Fruit fly (Drosophila melanogaster): Measurements from ENCODE around the gene CG7523.
A peak's percentile ranks its signal among the peaks of the same experiment; 100 is the strongest.

CG7523 gene

DNA sequence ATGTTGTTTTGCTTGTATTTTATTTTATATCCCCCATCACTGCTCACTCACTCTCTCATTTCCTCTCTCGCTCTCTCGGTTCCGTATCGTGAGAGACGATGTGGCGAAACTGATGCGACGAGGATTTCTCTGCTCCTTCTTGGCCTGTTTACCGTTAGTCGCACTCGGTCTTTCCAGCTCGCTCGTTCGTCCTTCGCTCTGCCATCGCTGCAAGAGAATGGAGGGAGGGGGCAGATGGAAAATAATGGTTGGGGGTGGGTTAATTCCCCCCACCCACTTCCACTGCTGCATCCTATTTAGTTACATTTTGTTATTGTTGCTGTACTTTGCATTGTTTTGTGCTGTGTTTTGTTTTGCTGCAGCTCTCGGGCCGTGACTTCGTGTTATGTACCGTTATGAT is 16.8 kb downstream of the CG7523 start:
- TF ChIP-seq Mnt (GFP tag; optimal IDR thresholded peaks at IDR 0.05) (no peak), CG5204 (GFP tag; optimal IDR thresholded peaks at IDR 0.05) (no peak), bab1 (GFP tag; optimal IDR thresholded peaks at IDR 0.05) (no peak), ovo (GFP tag; optimal IDR thresholded peaks at IDR 0.05) (no peak), toe (GFP tag; optimal IDR thresholded peaks at IDR 0.05) (no peak), Crg-1 (GFP tag; optimal IDR thresholded peaks at IDR 0.05) (no peak), CG1620 (GFP tag; optimal IDR thresholded peaks at IDR 0.05) (no peak), CG11617 (GFP tag; optimal IDR thresholded peaks at IDR 0.05) (no peak), CG14711 (tag; optimal IDR thresholded peaks at IDR 0.05) (no peak)

DNA sequence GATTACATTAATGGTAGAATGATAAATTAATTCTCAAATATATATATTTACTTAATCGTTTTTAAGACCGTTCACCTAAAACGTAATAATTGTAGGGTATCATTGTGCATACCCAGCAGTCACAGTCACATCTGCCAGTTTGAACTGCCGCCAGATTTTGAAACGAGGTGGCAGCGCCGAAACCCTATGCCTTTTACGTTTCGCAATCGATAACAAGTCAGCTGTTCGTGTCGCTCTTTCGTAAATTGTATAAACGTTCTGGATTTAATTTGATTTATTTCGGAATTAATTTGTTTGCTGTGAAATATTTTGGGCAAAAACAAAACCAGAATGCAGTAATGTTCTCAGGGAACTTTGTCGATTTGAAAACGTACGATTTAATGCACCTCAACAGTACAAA is 23.3 kb downstream of the CG7523 start, which contains the start of gene CG14322:
TSS of gene CG14322 (plus strand) at position 236 of the 400 bp plus-strand sequence.
- TF ChIP-seq CG5204 (GFP tag; optimal IDR thresholded peaks at IDR 0.05), result no peak
- no peak for TF ChIP-seq Mnt (GFP tag; optimal IDR thresholded peaks at IDR 0.05)
- peak; percentile 10 for TF ChIP-seq CG14711 (tag; optimal IDR thresholded peaks at IDR 0.05)
- no peak for TF ChIP-seq CG33017 (tag; optimal IDR thresholded peaks at IDR 0.05)
- no peak for TF ChIP-seq ovo (GFP tag; optimal IDR thresholded peaks at IDR 0.05)
- TF ChIP-seq cnc (optimal IDR thresholded peaks at IDR 0.05), result no peak
- no peak for TF ChIP-seq CG12768 (GFP tag; optimal IDR thresholded peaks at IDR 0.05)
- TF ChIP-seq Crg-1 (GFP tag; optimal IDR thresholded peaks at IDR 0.05), result no peak
- TF ChIP-seq cic (GFP tag; optimal IDR thresholded peaks at IDR 0.05), result no peak
- peak; percentile 30 for TF ChIP-seq toe (GFP tag; optimal IDR thresholded peaks at IDR 0.05)
- peak; percentile 19 for TF ChIP-seq bab1 (GFP tag; optimal IDR thresholded peaks at IDR 0.05)
- TF ChIP-seq Clk (GFP tag; optimal IDR thresholded peaks at IDR 0.05), result no peak
- no peak for TF ChIP-seq CG11617 (GFP tag; optimal IDR thresholded peaks at IDR 0.05)
- TF ChIP-seq CG7045 (GFP tag; optimal IDR thresholded peaks at IDR 0.05), result no peak
- no peak for TF ChIP-seq Hr96 (GFP tag; optimal IDR thresholded peaks at IDR 0.05)
- no peak for TF ChIP-seq CG1620 (GFP tag; optimal IDR thresholded peaks at IDR 0.05)

DNA sequence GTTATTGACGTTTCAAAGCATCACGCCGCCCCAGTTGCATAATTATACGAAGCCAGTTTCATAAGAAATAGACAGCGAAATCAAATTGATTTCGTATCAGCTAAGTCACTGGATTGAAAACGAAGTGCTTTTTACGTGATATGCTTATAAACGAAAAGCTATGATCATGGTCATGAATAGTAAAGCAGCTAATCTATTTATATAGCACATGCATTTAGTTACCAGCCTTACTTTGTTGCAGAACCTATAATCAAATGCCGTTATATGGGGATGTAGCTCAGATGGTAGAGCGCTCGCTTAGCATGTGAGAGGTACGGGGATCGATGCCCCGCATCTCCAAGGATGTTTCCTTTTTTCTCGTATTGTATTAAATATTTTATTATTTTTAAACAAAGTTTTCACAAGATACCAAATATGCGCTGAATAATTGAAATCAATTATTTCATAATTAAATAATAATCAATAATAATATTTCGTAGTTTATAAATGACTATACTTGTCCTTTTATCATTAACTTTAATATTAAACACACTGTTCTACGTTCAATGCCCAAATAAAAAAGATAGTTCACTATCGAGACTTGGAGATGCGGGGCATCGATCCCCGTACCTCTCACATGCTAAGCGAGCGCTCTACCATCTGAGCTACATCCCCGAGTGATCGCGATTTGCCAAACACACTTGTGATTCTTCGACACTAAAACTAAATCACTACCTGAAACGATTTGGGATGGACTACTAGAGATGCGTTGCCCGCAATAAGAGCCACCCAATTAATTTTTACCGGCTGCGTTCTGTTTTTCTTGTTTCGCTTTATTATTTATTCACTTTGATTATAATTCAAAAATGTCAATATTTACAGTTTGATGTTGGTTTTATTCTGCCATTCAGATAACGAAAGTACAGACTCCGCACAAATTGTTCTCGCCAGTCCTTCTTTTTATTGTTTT is 24.3 kb downstream of the CG7523 start:
- TF ChIP-seq bab1 (GFP tag; optimal IDR thresholded peaks at IDR 0.05), result peak; percentile 22
- TF ChIP-seq CG12768 (GFP tag; optimal IDR thresholded peaks at IDR 0.05), result no peak
- no peak for TF ChIP-seq CG1620 (GFP tag; optimal IDR thresholded peaks at IDR 0.05)
- no peak for TF ChIP-seq Hr96 (GFP tag; optimal IDR thresholded peaks at IDR 0.05)
- no peak for TF ChIP-seq pad (GFP tag; optimal IDR thresholded peaks at IDR 0.05)
- TF ChIP-seq CG7101 (tag; optimal IDR thresholded peaks at IDR 0.05), result no peak
- TF ChIP-seq CG33017 (tag; optimal IDR thresholded peaks at IDR 0.05), result no peak
- no peak for TF ChIP-seq Clk (GFP tag; optimal IDR thresholded peaks at IDR 0.05)

DNA sequence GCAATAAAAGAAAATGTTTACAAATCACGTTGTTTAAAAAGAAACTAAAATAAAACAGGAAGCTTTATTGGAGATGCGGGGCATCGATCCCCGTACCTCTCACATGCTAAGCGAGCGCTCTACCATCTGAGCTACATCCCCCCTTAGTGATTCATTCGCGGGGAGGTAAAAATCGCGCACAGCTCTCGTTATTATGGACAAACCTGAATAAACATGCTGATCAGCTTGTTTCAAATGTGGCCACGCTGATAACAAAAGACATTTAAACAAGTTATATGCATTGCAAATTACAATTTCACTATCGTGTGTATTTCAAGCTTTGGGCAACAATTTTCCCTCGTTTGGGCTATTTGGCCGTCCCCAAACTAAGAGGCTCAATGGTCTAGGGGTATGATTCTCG is 25.5 kb downstream of the CG7523 start:
- peak; percentile 41 for TF ChIP-seq bab1 (GFP tag; optimal IDR thresholded peaks at IDR 0.05)
- no peak for TF ChIP-seq CG7045 (GFP tag; optimal IDR thresholded peaks at IDR 0.05)
- TF ChIP-seq CG14711 (tag; optimal IDR thresholded peaks at IDR 0.05), result no peak
- TF ChIP-seq tj (GFP tag; optimal IDR thresholded peaks at IDR 0.05), result peak; percentile 50
- no peak for TF ChIP-seq cnc (optimal IDR thresholded peaks at IDR 0.05)
- no peak for TF ChIP-seq pad (GFP tag; optimal IDR thresholded peaks at IDR 0.05)
- TF ChIP-seq kay (GFP tag; ENCODE audit: borderline replicate concordance), result peak; percentile 82

DNA sequence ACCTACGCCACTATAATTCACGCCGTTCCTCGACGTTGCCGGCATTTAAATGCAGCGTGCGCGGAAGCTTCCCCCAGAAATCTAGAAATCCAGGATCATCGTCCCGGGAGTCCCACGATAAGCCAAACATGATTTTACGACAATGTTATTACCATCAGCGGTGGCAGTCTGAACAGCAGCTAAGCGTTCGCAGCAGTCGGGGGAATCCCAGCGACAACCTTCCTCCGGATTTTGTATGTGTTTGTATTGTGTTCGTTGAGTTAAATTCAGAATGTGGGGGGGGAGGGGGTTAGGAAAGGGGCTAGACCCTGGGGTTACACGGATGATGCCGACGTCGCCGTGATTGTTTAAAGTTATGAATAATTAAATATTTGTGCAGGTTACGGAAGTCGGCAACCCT is 26.7 kb downstream of the CG7523 start:
- no peak for TF ChIP-seq Mnt (GFP tag; optimal IDR thresholded peaks at IDR 0.05)
- no peak for TF ChIP-seq Hr96 (GFP tag; optimal IDR thresholded peaks at IDR 0.05)
- no peak for TF ChIP-seq pad (GFP tag; optimal IDR thresholded peaks at IDR 0.05)
- no peak for TF ChIP-seq kay (GFP tag; ENCODE audit: borderline replicate concordance)
- TF ChIP-seq CG5204 (GFP tag; optimal IDR thresholded peaks at IDR 0.05), result no peak
- TF ChIP-seq bab1 (GFP tag; optimal IDR thresholded peaks at IDR 0.05), result no peak
- TF ChIP-seq toe (GFP tag; optimal IDR thresholded peaks at IDR 0.05), result no peak
- TF ChIP-seq ovo (GFP tag; optimal IDR thresholded peaks at IDR 0.05), result no peak
- TF ChIP-seq CG11617 (GFP tag; optimal IDR thresholded peaks at IDR 0.05), result no peak
- TF ChIP-seq Clk (GFP tag; optimal IDR thresholded peaks at IDR 0.05), result no peak
- no peak for TF ChIP-seq CG7101 (tag; optimal IDR thresholded peaks at IDR 0.05)
- TF ChIP-seq CG7045 (GFP tag; optimal IDR thresholded peaks at IDR 0.05), result no peak
- no peak for TF ChIP-seq CG33017 (tag; optimal IDR thresholded peaks at IDR 0.05)
- TF ChIP-seq Crg-1 (GFP tag; optimal IDR thresholded peaks at IDR 0.05), result no peak
- TF ChIP-seq CG14711 (tag; optimal IDR thresholded peaks at IDR 0.05), result no peak
- TF ChIP-seq CG12768 (GFP tag; optimal IDR thresholded peaks at IDR 0.05), result no peak

DNA sequence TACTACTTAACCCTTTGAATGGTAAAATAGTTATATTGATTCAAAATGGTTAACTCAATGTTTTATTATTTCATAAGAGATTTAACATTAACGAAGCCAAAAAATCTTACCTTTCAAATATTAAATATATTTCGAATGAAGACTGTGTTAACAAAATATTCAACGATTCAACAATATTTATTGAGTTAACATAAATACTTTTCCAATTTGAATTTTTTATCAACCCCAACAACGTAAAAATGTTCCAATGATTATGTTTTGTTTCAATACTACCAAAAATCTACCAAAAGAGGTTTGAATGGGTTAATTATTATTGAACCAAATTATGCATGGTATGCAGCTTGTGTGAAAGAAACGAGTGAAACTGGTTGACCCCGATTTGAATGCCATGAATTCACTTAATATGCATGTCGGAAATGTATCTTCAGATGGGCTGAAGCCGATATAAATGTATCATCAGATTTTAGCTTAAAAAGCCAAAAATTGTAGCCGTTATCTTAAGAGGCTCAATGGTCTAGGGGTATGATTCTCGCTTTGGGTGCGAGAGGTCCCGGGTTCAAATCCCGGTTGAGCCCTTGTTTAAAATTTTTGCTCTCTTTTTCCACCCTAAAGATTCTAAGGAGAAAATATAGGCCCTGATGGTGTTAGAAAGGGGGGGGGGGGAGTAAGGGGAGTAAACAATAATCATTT is 39.4 kb downstream of the CG7523 start:
- peak; percentile 56 for TF ChIP-seq tj (GFP tag; optimal IDR thresholded peaks at IDR 0.05)
- TF ChIP-seq bab1 (GFP tag; optimal IDR thresholded peaks at IDR 0.05), result peak; percentile 40
- no peak for TF ChIP-seq CG7101 (tag; optimal IDR thresholded peaks at IDR 0.05)

Measured in whole organism, adult.